Worm (Caenorhabditis elegans) whole organism, young adult: Measurements from ENCODE around the gene R03D7.2.
"Not testable (repeated sequence)": the region's sequence is repeated elsewhere in the genome, so short reads cannot be mapped to it uniquely, and the experiment has no call there.

Source experiments
- ceh-40 ChIP-seq: fragments of 200-800 bp; sonication (Bioruptor generic); IDR thresholded peaks from 2 replicates; pipeline ENCODE4 v1.3.6; 2022; ENCODE audit warnings: missing genetic modification characterization, missing compliant biosample characterization
- him-1 ChIP-seq: sonication (generic microtip); optimal IDR thresholded peaks from 2 replicates; lab custom pipeline; 2016; ENCODE audit warnings: missing genotype, missing genetic modification reagents, missing genetic modification characterization, missing compliant biosample characterization
- lir-1 ChIP-seq: fragments of 200-800 bp; sonication (Bioruptor generic); conservative IDR thresholded peaks from 2 replicates; pipeline ENCODE4 v1.3.6; 2022; ENCODE audit warnings: missing genetic modification reagents, missing genetic modification characterization, missing compliant biosample characterization
- nhr-179 ChIP-seq: sonication (generic microtip); optimal IDR thresholded peaks from 2 replicates; lab custom pipeline; 2016; ENCODE audit warnings: mild to moderate bottlenecking, missing genetic modification characterization, missing compliant biosample characterization
- pha-4 ChIP-seq: fragments of 150-350 bp; sonication (generic microtip); optimal IDR thresholded peaks from 2 replicates; lab custom pipeline; 2014; ENCODE audit warnings: missing biosample characterization, missing genetic modification reagents, missing genetic modification characterization

ce11 chrII:10941918-10942317 lies 6.9 kb upstream of the R03D7.2 start, which contains the start of gene R03D7.15:
- TF ChIP-seq lir-1 (GFP tag; lab: Robert Waterston, UW); pha-4; him-1; ceh-40 (GFP tag; lab: Robert Waterston, UW); nhr-179: not testable (repeated sequence)
